Worm (Caenorhabditis elegans) whole organism, L1 larva: Measurements from ENCODE around the gene ceh-19.

Experiments
- C04F5.9 ChIP-seq: sonication (generic microtip); optimal IDR thresholded peaks from 2 replicates; lab custom pipeline; 2016; ENCODE audit warnings: missing genetic modification characterization, missing compliant biosample characterization
- blmp-1 ChIP-seq: fragments of 150-350 bp; optimal IDR thresholded peaks from 2 replicates; lab custom pipeline; 2014; ENCODE audit warnings: missing biosample characterization, missing genetic modification characterization
- ceh-82 ChIP-seq, 3 experiments: fragments of 150-350 bp in 1 of 3; sonication (generic microtip) in 2 of 3; optimal IDR thresholded peaks; 2 replicates each; lab custom pipeline; 2014 to 2017; ENCODE audit warnings: missing biosample characterization in 3 of 3, missing genetic modification characterization in 3 of 3
- fkh-10 ChIP-seq: sonication (generic microtip); optimal IDR thresholded peaks from 2 replicates; lab custom pipeline; 2017; ENCODE audit warnings: missing biosample characterization, missing genetic modification reagents, missing genetic modification characterization
- lin-14 ChIP-seq: fragments of 200-800 bp; sonication (Bioruptor generic); optimal IDR thresholded peaks from 2 replicates; lab custom pipeline; 2018; ENCODE audit warnings: mild to moderate bottlenecking, missing genetic modification characterization, moderate library complexity, missing compliant biosample characterization
- mep-1 ChIP-seq: fragments of 150-350 bp; optimal IDR thresholded peaks from 2 replicates; lab custom pipeline; 2014; ENCODE audit warnings: missing biosample characterization, missing genetic modification characterization
- nhr-76 ChIP-seq: sonication (generic microtip); optimal IDR thresholded peaks from 2 replicates; lab custom pipeline; 2017; ENCODE audit warnings: missing biosample characterization, missing genetic modification characterization
- rnt-1 ChIP-seq: sonication (generic microtip); optimal IDR thresholded peaks from 2 replicates; lab custom pipeline; 2016; ENCODE audit warnings: mild to moderate bottlenecking, missing genetic modification characterization, moderate library complexity, missing compliant biosample characterization
- skn-1 ChIP-seq: fragments of 150-350 bp; optimal IDR thresholded peaks from 2 replicates; lab custom pipeline; 2014; ENCODE audit warnings: missing biosample characterization, missing genetic modification characterization
- unc-62 ChIP-seq: fragments of 150-350 bp; optimal IDR thresholded peaks from 2 replicates; lab custom pipeline; 2014; ENCODE audit warnings: missing biosample characterization, missing genetic modification reagents, missing genetic modification characterization
- unc-98 ChIP-seq: fragments of 200-800 bp; sonication (Bioruptor generic); IDR thresholded peaks from 2 replicates; pipeline ENCODE4 v1.3.6; 2022; ENCODE audit warnings: missing genetic modification characterization, missing compliant biosample characterization
- ztf-4 ChIP-seq: fragments of 150-350 bp; optimal IDR thresholded peaks from 2 replicates; lab custom pipeline; 2014; ENCODE audit warnings: missing biosample characterization, missing genetic modification characterization

DNA sequence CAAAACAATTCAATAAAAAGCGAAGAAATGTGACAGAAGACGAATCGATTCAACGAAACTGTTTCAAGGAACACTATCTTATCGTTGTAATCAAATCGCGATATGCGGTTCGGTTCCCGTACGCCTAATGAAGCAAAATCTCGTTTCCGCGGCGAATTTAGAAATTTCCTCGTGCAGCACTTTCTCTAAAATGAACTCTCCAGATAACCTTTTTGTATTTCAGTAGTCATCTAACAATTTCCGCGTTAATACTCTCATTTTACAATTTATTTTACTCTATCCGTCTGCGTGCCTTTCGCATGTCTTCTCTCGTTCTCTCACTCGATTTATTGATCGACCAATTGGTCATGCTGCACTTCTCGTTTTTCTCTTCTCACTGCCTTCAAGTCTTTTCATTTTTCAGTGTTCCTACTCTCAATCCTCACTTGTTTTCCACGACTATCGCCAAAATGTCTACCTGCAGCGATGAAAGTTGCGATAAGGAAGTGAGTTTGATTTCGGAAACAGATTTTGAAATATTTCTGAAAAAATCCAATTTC is 45.5 kb downstream of the ceh-19 start, which contains the start of the genes npp-27 and ntl-4:
- no peak for TF ChIP-seq fkh-10 (GFP tag; lab: Kevin White, UChicago)
- no peak for TF ChIP-seq ceh-82 (tag; optimal IDR thresholded peaks at IDR 0.05; lab: Kevin White, UChicago)
- TF ChIP-seq ztf-4 (tag; lab: Kevin White, UChicago), result no peak
- no peak for TF ChIP-seq unc-62 (GFP tag; lab: Kevin White, UChicago)
- peak; percentile 18 for TF ChIP-seq blmp-1 (tag; lab: Kevin White, UChicago)
- peak; percentile 2 for TF ChIP-seq rnt-1 (tag; lab: Kevin White, UChicago)
- no peak for TF ChIP-seq C04F5.9
- no peak for TF ChIP-seq nhr-76 (tag; lab: Kevin White, UChicago)
- peak; percentile 24 for TF ChIP-seq lin-14
- TF ChIP-seq mep-1 (tag; lab: Kevin White, UChicago), result no peak
- no peak for TF ChIP-seq unc-98 (GFP tag; lab: Robert Waterston, UW)
- no peak for TF ChIP-seq skn-1 (tag; lab: Kevin White, UChicago)
